Fruit fly (Drosophila melanogaster): ENCODE results near the gene Uch-L5.

The Uch-L5 gene

DNA sequence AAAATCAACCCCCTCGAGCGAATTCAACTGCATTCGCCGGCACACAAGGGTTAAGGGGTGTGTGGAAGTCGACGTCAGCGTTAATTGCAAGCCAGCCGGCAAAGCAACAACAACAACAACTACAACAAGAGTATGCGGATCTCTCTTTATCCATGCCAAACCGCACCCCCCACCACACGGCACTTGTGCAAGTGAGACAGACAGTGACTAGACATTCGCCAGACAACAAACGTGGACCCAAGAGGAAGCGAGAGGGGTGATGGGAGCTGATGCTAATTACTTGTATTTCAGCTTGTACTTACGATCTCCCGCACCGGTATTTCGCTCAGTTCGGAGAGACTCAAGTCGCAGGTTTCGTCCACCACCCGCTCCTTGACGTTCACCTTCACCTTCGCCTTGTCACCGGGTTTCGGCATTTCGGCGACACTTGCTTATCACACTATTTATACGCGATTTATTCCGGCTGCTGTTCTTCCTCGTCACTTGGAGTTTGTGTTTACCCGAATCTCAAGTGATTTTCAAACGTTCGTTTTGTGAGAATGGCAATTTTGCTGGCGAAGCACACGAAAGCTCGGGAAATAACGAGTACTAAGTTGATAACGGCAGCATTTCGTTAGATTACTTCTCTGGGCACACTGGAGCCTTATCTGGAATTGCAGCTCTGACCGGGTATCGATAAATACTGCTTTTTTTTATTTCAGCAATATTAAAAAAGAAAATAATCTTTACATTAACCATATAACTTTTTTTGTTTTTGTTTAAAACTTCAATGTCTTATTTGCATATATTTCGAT lies 32.5 kb upstream of the Uch-L5 start, which contains the start of gene CG3408 (continued):
- TF ChIP-seq crol (GFP tag; IDR thresholded peaks at IDR 0.05): peak; percentile 88
- TF ChIP-seq Mad (GFP tag; optimal IDR thresholded peaks at IDR 0.05): no peak
- peak; percentile 31 for TF ChIP-seq CG2712 (tag; optimal IDR thresholded peaks at IDR 0.05)
- no peak for TF ChIP-seq CG17612 (GFP tag; IDR thresholded peaks at IDR 0.05)
- no peak for TF ChIP-seq lilli (GFP tag; optimal IDR thresholded peaks at IDR 0.05)
- TF ChIP-seq Deaf1 (tag; optimal IDR thresholded peaks at IDR 0.05): peak; percentile 52
- TF ChIP-seq CG4404 (GFP tag; IDR thresholded peaks at IDR 0.05): no peak
- TF ChIP-seq CG7357 (GFP tag; IDR thresholded peaks at IDR 0.05): no peak; the same call in 2 of the 3 replicates
- TF ChIP-seq sd (tag; optimal IDR thresholded peaks at IDR 0.05): peak; percentile 23
- no peak for TF ChIP-seq CG42726 (GFP tag; IDR thresholded peaks at IDR 0.05; ENCODE audit: partially characterized antibody)
- TF ChIP-seq dpn (GFP tag; optimal IDR thresholded peaks at IDR 0.05): no peak
- TF ChIP-seq slbo (GFP tag; IDR thresholded peaks at IDR 0.05): no peak
- no peak for TF ChIP-seq CG11247 (GFP tag; IDR thresholded peaks at IDR 0.05)
- TF ChIP-seq wor (GFP tag; IDR thresholded peaks at IDR 0.05): no peak
- TF ChIP-seq CG2202 (tag; optimal IDR thresholded peaks at IDR 0.05): no peak
- no peak for TF ChIP-seq ara (GFP tag; IDR thresholded peaks at IDR 0.05)
- TF ChIP-seq CTCF (GFP tag; optimal IDR thresholded peaks at IDR 0.05): peak; percentile 42
- no peak for TF ChIP-seq Meics (GFP tag; optimal IDR thresholded peaks at IDR 0.05)
- TF ChIP-seq Oli (tag; optimal IDR thresholded peaks at IDR 0.05): no peak
- TF ChIP-seq h (optimal IDR thresholded peaks at IDR 0.05): no peak
- TF ChIP-seq cas (GFP tag; IDR thresholded peaks at IDR 0.05): no peak
- TF ChIP-seq Med (GFP tag): peak; percentile 97
- TF ChIP-seq CG7271 (tag; optimal IDR thresholded peaks at IDR 0.05): no peak
- peak in 1 of 3 experiments; percentile 50 for TF ChIP-seq Stat92E (GFP tag; optimal IDR thresholded peaks at IDR 0.05)
- TF ChIP-seq Sry-δ (GFP tag; optimal IDR thresholded peaks at IDR 0.05): peak; percentile 54
- TF ChIP-seq CG16813 (GFP tag; IDR thresholded peaks at IDR 0.05; ENCODE audit: partially characterized antibody): 0 out of 3 replicates have a peak, but pooled peaks have one; percentile 18
- no peak for TF ChIP-seq btn (GFP tag; optimal IDR thresholded peaks at IDR 0.05)
- no peak for TF ChIP-seq ind (GFP tag; optimal IDR thresholded peaks at IDR 0.05)
- TF ChIP-seq gce (GFP tag; IDR thresholded peaks at IDR 0.05): no peak
- peak; percentile 52; the same call in 1 of the 2 replicates for TF ChIP-seq unc-4 (GFP tag; IDR thresholded peaks at IDR 0.05; ENCODE audit: partially characterized antibody)
- peak; percentile 54; the same call in 1 of the 3 replicates for TF ChIP-seq CG34422 (GFP tag; IDR thresholded peaks at IDR 0.05)
- no peak for TF ChIP-seq fru (optimal IDR thresholded peaks at IDR 0.05)
- TF ChIP-seq Six4 (GFP tag; optimal IDR thresholded peaks at IDR 0.05): no peak
- TF ChIP-seq tin (GFP tag; optimal IDR thresholded peaks at IDR 0.05): no peak
- TF ChIP-seq tup (GFP tag; optimal IDR thresholded peaks at IDR 0.05): no peak
- TF ChIP-seq corto (GFP tag; optimal IDR thresholded peaks at IDR 0.05): no peak
- peak; percentile 0 for TF ChIP-seq Xbp1 (GFP tag; optimal IDR thresholded peaks at IDR 0.05)
- peak; percentile 41; the same call in 1 of the 3 replicates for TF ChIP-seq vnd (GFP tag; IDR thresholded peaks at IDR 0.05; ENCODE audit: partially characterized antibody)
- TF ChIP-seq CG12155 (GFP tag; optimal IDR thresholded peaks at IDR 0.05): peak; percentile 95
- TF ChIP-seq ranshi (GFP tag; IDR thresholded peaks at IDR 0.05): 0 out of 2 replicates have a peak, but pooled peaks have one; percentile 8
- no peak for TF ChIP-seq CG30431 (GFP tag; optimal IDR thresholded peaks at IDR 0.05)
- TF ChIP-seq knrl (GFP tag; IDR thresholded peaks at IDR 0.05; ENCODE audit: partially characterized antibody): peak; percentile 32; the same call in 1 of the 3 replicates
- TF ChIP-seq CG5953 (GFP tag; IDR thresholded peaks at IDR 0.05): no peak
- TF ChIP-seq CG7745 (tag; optimal IDR thresholded peaks at IDR 0.05): no peak
- TF ChIP-seq CG30020 (tag; optimal IDR thresholded peaks at IDR 0.05): no peak
- no peak for TF ChIP-seq cwo (GFP tag; optimal IDR thresholded peaks at IDR 0.05)
- TF ChIP-seq zfh2 (GFP tag; optimal IDR thresholded peaks at IDR 0.05): no peak
- peak; percentile 52 for TF ChIP-seq gro (GFP tag; optimal IDR thresholded peaks at IDR 0.05)
- TF ChIP-seq Myb (GFP tag; optimal IDR thresholded peaks at IDR 0.05): peak; percentile 46
- no peak for TF ChIP-seq ab (GFP tag; optimal IDR thresholded peaks at IDR 0.05)
- peak; percentile 60 for TF ChIP-seq YL-1 (GFP tag; optimal IDR thresholded peaks at IDR 0.05)
